Worm (Caenorhabditis elegans): ENCODE results near the gene ddl-1.

DNA sequence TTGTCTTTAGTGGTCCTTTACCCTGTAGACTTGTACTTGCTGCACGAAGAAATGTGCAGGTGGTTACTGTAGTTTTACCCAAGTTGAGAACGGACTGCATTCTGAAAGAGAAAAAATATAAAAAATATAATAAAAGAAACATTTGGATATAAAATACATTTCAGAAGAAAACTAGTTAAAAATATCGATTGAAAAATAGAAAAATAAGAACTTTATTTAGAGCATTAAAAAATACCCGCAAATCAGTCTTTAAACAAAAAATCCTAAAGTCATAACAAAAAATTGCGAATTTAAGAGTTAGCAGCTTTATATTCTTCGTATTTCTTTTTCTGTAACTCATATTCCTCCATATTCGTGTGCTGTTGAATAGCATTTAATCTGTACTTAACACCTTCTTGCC lies 20.7 kb upstream of the ddl-1 start, which contains the start of gene C25H3.7:
- no peak for TF ChIP-seq him-1 (tag; optimal IDR thresholded peaks at IDR 0.05)
- TF ChIP-seq dao-5 (tag; optimal IDR thresholded peaks at IDR 0.05), result no peak

All from whole organism, L4/young adult.